Worm (Caenorhabditis elegans) whole organism, midembryonic: Measurements from ENCODE around the gene sfxn-1.5.

Experiments used
- T22C8.4 ChIP-seq: fragments of 200-800 bp; sonication (Bioruptor generic); IDR thresholded peaks from 2 replicates; pipeline ENCODE4 v1.3.6; 2022; ENCODE audit warnings: missing genetic modification characterization, missing compliant biosample characterization
- med-1 ChIP-seq: sonication (generic microtip); optimal IDR thresholded peaks from 2 replicates; lab custom pipeline; 2017; ENCODE audit warnings: missing genetic modification characterization, mild to moderate bottlenecking, missing compliant biosample characterization, antibody characterized with exemption, missing genetic modification reagents; ENCODE audit not compliant: insufficient read depth
- tab-1 ChIP-seq: fragments of 200-800 bp; sonication (Bioruptor generic); IDR thresholded peaks from 2 replicates; pipeline ENCODE4 v1.3.6; 2022; ENCODE audit warnings: missing genetic modification characterization, missing compliant biosample characterization
- ztf-23 ChIP-seq: fragments of 200-800 bp; sonication (Bioruptor generic); IDR thresholded peaks from 2 replicates; pipeline ENCODE4 v1.3.6; 2022; ENCODE audit warnings: missing genetic modification reagents, missing genetic modification characterization, missing compliant biosample characterization

ce11 chrX:11680851-11681250, 19.4 kb upstream of the sfxn-1.5 start, which contains the start of gene T04F8.7:
- TF ChIP-seq ztf-23 (GFP tag; lab: Robert Waterston, UW) (no peak), tab-1 (GFP tag; lab: Robert Waterston, UW) (no peak), T22C8.4 (GFP tag; lab: Robert Waterston, UW) (no peak), med-1 (no peak)
